Fruit fly (Drosophila melanogaster) whole organism, embryonic: ENCODE results near the gene CG14568.

Experiments used
- CG10431 ChIP-seq: fragments of 200-800 bp; sonication (Bioruptor generic); optimal IDR thresholded peaks from 3 replicates; lab custom pipeline; 2018; ENCODE audit warnings: missing biosample characterization, mild to moderate bottlenecking, missing genetic modification characterization
- CG10543 ChIP-seq: fragments of 200-800 bp; sonication (Bioruptor generic); optimal IDR thresholded peaks from 3 replicates; lab custom pipeline; 2017; ENCODE audit warnings: missing biosample characterization, mild to moderate bottlenecking, missing genetic modification characterization, moderate library complexity
- CG11456 ChIP-seq: fragments of 200-800 bp; sonication (Bioruptor generic); IDR thresholded peaks from 3 replicates; pipeline ENCODE4 v1.3.6; 2022; ENCODE audit warnings: missing biosample characterization, missing genetic modification characterization
- CG13123 ChIP-seq: fragments of 200-800 bp; sonication (Bioruptor generic); optimal IDR thresholded peaks from 2 replicates; lab custom pipeline; 2016; ENCODE audit warnings: missing biosample characterization, missing genetic modification characterization
- CG13296 ChIP-seq: fragments of 200-800 bp; sonication (Bioruptor generic); optimal IDR thresholded peaks from 3 replicates; lab custom pipeline; 2018; ENCODE audit warnings: missing biosample characterization, mild to moderate bottlenecking, missing genetic modification characterization
- CG14710 ChIP-seq: fragments of 200-800 bp; sonication (Bioruptor generic); optimal IDR thresholded peaks from 3 replicates; lab custom pipeline; 2019; ENCODE audit warnings: missing biosample characterization, mild to moderate bottlenecking, missing genetic modification characterization, moderate library complexity
- CG16815 ChIP-seq: fragments of 200-800 bp; sonication (Bioruptor generic); optimal IDR thresholded peaks from 3 replicates; lab custom pipeline; 2017; ENCODE audit warnings: missing biosample characterization, mild to moderate bottlenecking, missing genetic modification characterization
- CG18599 ChIP-seq: fragments of 200-800 bp; sonication (Bioruptor generic); optimal IDR thresholded peaks from 3 replicates; lab custom pipeline; 2017; ENCODE audit warnings: missing biosample characterization, missing genetic modification characterization, mild to moderate bottlenecking, moderate library complexity, missing genetic modification reagents
- CG2202 ChIP-seq: fragments of 200-800 bp; sonication (Bioruptor generic); optimal IDR thresholded peaks from 2 replicates; lab custom pipeline; 2018; ENCODE audit warnings: missing biosample characterization, mild to moderate bottlenecking, missing genetic modification characterization
- CG2889 ChIP-seq: fragments of 200-800 bp; sonication (Bioruptor generic); IDR thresholded peaks from 3 replicates; pipeline ENCODE4 v1.3.6; 2022; ENCODE audit warnings: missing biosample characterization, missing genetic modification characterization
- CG31388 ChIP-seq: fragments of 200-800 bp; sonication (Bioruptor generic); optimal IDR thresholded peaks from 2 replicates; lab custom pipeline; 2016; ENCODE audit warnings: missing biosample characterization, missing genetic modification characterization
- CG34224 ChIP-seq: fragments of 200-800 bp; sonication (Bioruptor generic); IDR thresholded peaks from 3 replicates; pipeline ENCODE4 v1.3.6; 2022; ENCODE audit warnings: missing biosample characterization, missing genetic modification characterization; ENCODE audit not compliant: partially characterized antibody
- CG4820 ChIP-seq: fragments of 200-800 bp; sonication (Bioruptor generic); optimal IDR thresholded peaks from 3 replicates; lab custom pipeline; 2016; ENCODE audit warnings: missing biosample characterization, missing genetic modification characterization
- CG5180 ChIP-seq: fragments of 200-800 bp; sonication (Bioruptor generic); optimal IDR thresholded peaks from 3 replicates; lab custom pipeline; 2017; ENCODE audit warnings: missing biosample characterization, missing genetic modification characterization, mild to moderate bottlenecking, moderate library complexity, missing genetic modification reagents
- CG6854 ChIP-seq: fragments of 200-800 bp; sonication (Bioruptor generic); optimal IDR thresholded peaks from 3 replicates; lab custom pipeline; 2017; ENCODE audit warnings: missing biosample characterization, mild to moderate bottlenecking, missing genetic modification characterization
- CG7928 ChIP-seq: fragments of 200-800 bp; sonication (Bioruptor generic); optimal IDR thresholded peaks from 2 replicates; lab custom pipeline; 2017; ENCODE audit warnings: missing biosample characterization, mild to moderate bottlenecking, missing genetic modification characterization
- CG8281 ChIP-seq: fragments of 200-800 bp; sonication (Bioruptor generic); optimal IDR thresholded peaks from 2 replicates; lab custom pipeline; 2018; ENCODE audit warnings: missing biosample characterization, mild to moderate bottlenecking, missing genetic modification characterization, moderate library complexity
- CG8478 ChIP-seq: fragments of >200 bp; optimal IDR thresholded peaks from 2 replicates; lab custom pipeline; 2018
- CG8765 ChIP-seq: fragments of 200-800 bp; sonication (Bioruptor generic); IDR thresholded peaks from 2 replicates; pipeline ENCODE4 v1.3.6; 2022; ENCODE audit warnings: missing biosample characterization, missing genetic modification characterization
- CG9817 ChIP-seq: fragments of 200-800 bp; sonication (Bioruptor generic); optimal IDR thresholded peaks from 2 replicates; lab custom pipeline; 2018; ENCODE audit warnings: missing biosample characterization, mild to moderate bottlenecking, missing genetic modification characterization, moderate library complexity
- Chrac-16 ChIP-seq: fragments of 200-800 bp; sonication (Bioruptor generic); optimal IDR thresholded peaks from 3 replicates; lab custom pipeline; 2016; ENCODE audit warnings: missing biosample characterization, missing genetic modification characterization
- D ChIP-seq, 2 experiments: fragments of 200-800 bp in 1 of 2; fragments of >200 bp in 1 of 2; sonication (Bioruptor generic) in 1 of 2; optimal IDR thresholded peaks; 2 replicates in 1 of 2; 3 replicates in 1 of 2; lab custom pipeline; 2017; ENCODE audit warnings: mild to moderate bottlenecking in 1 of 2, missing biosample characterization in 1 of 2, missing genetic modification characterization in 1 of 2, missing genetic modification reagents in 1 of 2
- Dll ChIP-seq: fragments of 200-800 bp; sonication (Bioruptor generic); IDR thresholded peaks from 4 replicates; pipeline ENCODE4 v1.3.6; 2022; ENCODE audit warnings: missing biosample characterization, missing genetic modification characterization; ENCODE audit not compliant: partially characterized antibody
- Dp ChIP-seq: fragments of 200-800 bp; sonication (Bioruptor generic); optimal IDR thresholded peaks from 2 replicates; lab custom pipeline; 2018; ENCODE audit warnings: missing biosample characterization, mild to moderate bottlenecking, missing genetic modification characterization, moderate library complexity
- E2f2 ChIP-seq: fragments of 200-800 bp; sonication (Bioruptor generic); IDR thresholded peaks from 2 replicates; pipeline ENCODE4 v1.3.6; 2022; ENCODE audit warnings: missing biosample characterization, missing genetic modification characterization
- Ets65A ChIP-seq: fragments of 200-800 bp; sonication (Bioruptor generic); peaks from one replicate; lab custom pipeline; 2016; ENCODE audit warnings: missing biosample characterization, missing genetic modification characterization
- Ets97D ChIP-seq: fragments of 200-800 bp; sonication (Bioruptor generic); optimal IDR thresholded peaks from 3 replicates; lab custom pipeline; 2016; ENCODE audit warnings: missing biosample characterization, missing genetic modification characterization
- Fer1 ChIP-seq: fragments of 200-800 bp; sonication (Bioruptor generic); optimal IDR thresholded peaks from 2 replicates; lab custom pipeline; 2017; ENCODE audit warnings: missing biosample characterization, mild to moderate bottlenecking, missing genetic modification characterization
- Gsc ChIP-seq: fragments of 200-800 bp; sonication (Bioruptor generic); IDR thresholded peaks from 2 replicates; pipeline ENCODE4 v1.3.6; 2022; ENCODE audit warnings: missing biosample characterization, missing genetic modification characterization
- NFAT ChIP-seq: fragments of 200-800 bp; sonication (Bioruptor generic); IDR thresholded peaks from 2 replicates; pipeline ENCODE4 v1.3.6; 2022; ENCODE audit warnings: missing biosample characterization, missing genetic modification characterization
- Oli ChIP-seq: fragments of 200-800 bp; sonication (Bioruptor generic); optimal IDR thresholded peaks from 2 replicates; lab custom pipeline; 2018; ENCODE audit warnings: missing biosample characterization, mild to moderate bottlenecking, missing genetic modification characterization, moderate library complexity
- Optix ChIP-seq: fragments of 200-800 bp; sonication (Bioruptor generic); IDR thresholded peaks from 3 replicates; pipeline ENCODE4 v1.3.6; 2022; ENCODE audit warnings: missing biosample characterization, missing genetic modification characterization
- Trl ChIP-seq, 3 experiments: fragments of >200 bp in 2 of 3; fragments of 200-800 bp in 1 of 3; sonication (Bioruptor generic) in 1 of 3; optimal IDR thresholded peaks; 2 replicates in 1 of 3; 3 replicates in 2 of 3; lab custom pipeline; 2016 to 2017; ENCODE audit warnings: missing biosample characterization in 1 of 3, missing genetic modification characterization in 1 of 3
- Xbp1 ChIP-seq: fragments of 200-800 bp; sonication (Bioruptor generic); optimal IDR thresholded peaks from 3 replicates; lab custom pipeline; 2016; ENCODE audit warnings: missing biosample characterization, mild to moderate bottlenecking, missing genetic modification characterization
- ara ChIP-seq: fragments of 200-800 bp; sonication (Bioruptor generic); IDR thresholded peaks from 2 replicates; pipeline ENCODE4 v1.3.6; 2022; ENCODE audit warnings: missing biosample characterization, missing genetic modification characterization
- ash1 ChIP-seq: fragments of 200-800 bp; sonication (Bioruptor generic); optimal IDR thresholded peaks from 2 replicates; lab custom pipeline; 2018; ENCODE audit warnings: missing biosample characterization, mild to moderate bottlenecking, missing genetic modification characterization
- bbx ChIP-seq: fragments of 200-800 bp; sonication (Bioruptor generic); IDR thresholded peaks from 2 replicates; pipeline ENCODE4 v1.3.6; 2022; ENCODE audit warnings: missing biosample characterization, missing genetic modification characterization; ENCODE audit not compliant: partially characterized antibody
- cas ChIP-seq: fragments of 200-800 bp; sonication (Bioruptor generic); IDR thresholded peaks from 2 replicates; pipeline ENCODE4 v1.3.6; 2022; ENCODE audit warnings: missing biosample characterization, missing genetic modification characterization
- ci ChIP-seq: fragments of 200-800 bp; sonication (Bioruptor generic); IDR thresholded peaks from 3 replicates; pipeline ENCODE4 v1.3.6; 2022; ENCODE audit warnings: missing biosample characterization, missing genetic modification characterization
- dimm ChIP-seq: fragments of 200-800 bp; sonication (Bioruptor generic); IDR thresholded peaks from 2 replicates; pipeline ENCODE4 v1.3.6; 2022; ENCODE audit warnings: missing biosample characterization, missing genetic modification characterization
- hth ChIP-seq: fragments of >200 bp; optimal IDR thresholded peaks from 2 replicates; lab custom pipeline; 2017; ENCODE audit warnings: inconsistent platforms
- jigr1 ChIP-seq: fragments of 200-800 bp; sonication (Bioruptor generic); IDR thresholded peaks from 3 replicates; pipeline ENCODE4 v1.3.6; 2022; ENCODE audit warnings: missing biosample characterization, missing genetic modification characterization
- kni ChIP-seq: fragments of 200-800 bp; sonication (Bioruptor generic); optimal IDR thresholded peaks from 3 replicates; lab custom pipeline; 2017; ENCODE audit warnings: mild to moderate bottlenecking, missing biosample characterization, missing genetic modification reagents, missing genetic modification characterization
- lbe ChIP-seq: fragments of 200-800 bp; sonication (Bioruptor generic); optimal IDR thresholded peaks from 2 replicates; lab custom pipeline; 2016; ENCODE audit warnings: missing biosample characterization, mild to moderate bottlenecking, missing genetic modification characterization
- mld ChIP-seq: fragments of 200-800 bp; sonication (Bioruptor generic); IDR thresholded peaks from 3 replicates; pipeline ENCODE4 v1.3.6; 2022; ENCODE audit warnings: missing biosample characterization, missing genetic modification characterization; ENCODE audit not compliant: partially characterized antibody
- peb ChIP-seq: fragments of 200-800 bp; sonication (Bioruptor generic); IDR thresholded peaks from 2 replicates; pipeline ENCODE4 v1.3.6; 2022; ENCODE audit warnings: missing biosample characterization, missing genetic modification characterization
- pzg ChIP-seq: fragments of 200-800 bp; sonication (Bioruptor generic); optimal IDR thresholded peaks from 3 replicates; lab custom pipeline; 2018; ENCODE audit warnings: missing biosample characterization, mild to moderate bottlenecking, missing genetic modification characterization, moderate library complexity
- tio ChIP-seq: fragments of 200-800 bp; sonication (Bioruptor generic); optimal IDR thresholded peaks from 2 replicates; lab custom pipeline; 2017; ENCODE audit warnings: missing biosample characterization, missing genetic modification characterization, inconsistent platforms
- toy ChIP-seq: fragments of 200-800 bp; sonication (Bioruptor generic); IDR thresholded peaks from 2 replicates; pipeline ENCODE4 v1.3.6; 2022; ENCODE audit warnings: missing biosample characterization, missing genetic modification characterization
- trh ChIP-seq: fragments of 200-800 bp; sonication (Bioruptor generic); optimal IDR thresholded peaks from 2 replicates; lab custom pipeline; 2016; ENCODE audit warnings: missing biosample characterization, missing genetic modification characterization

Gene CG14568

dm6 chr3L:21727013-21727727, 6.1 kb downstream of the CG14568 start (continued):
- no peak for TF ChIP-seq Dp
- no peak for TF ChIP-seq CG5180 (GFP tag; lab: Kevin White, UChicago)
- no peak for TF ChIP-seq Dll (GFP tag; lab: Robert Waterston, UW)
- no peak for TF ChIP-seq kni
- no peak for TF ChIP-seq CG11456 (GFP tag; lab: Robert Waterston, UW)
- no peak for TF ChIP-seq E2f2
- TF ChIP-seq NFAT (GFP tag; lab: Robert Waterston, UW): no peak
- no peak for TF ChIP-seq Trl (optimal IDR thresholded peaks at IDR 0.05; lab: Kevin White, UChicago)
- TF ChIP-seq Trl (GFP tag; optimal IDR thresholded peaks at IDR 0.05; lab: Kevin White, UChicago): no peak
- peak; percentile 15 for TF ChIP-seq Chrac-16 (GFP tag; lab: Kevin White, UChicago)
- no peak for TF ChIP-seq Optix (GFP tag; lab: Robert Waterston, UW)
- TF ChIP-seq cas (GFP tag; lab: Robert Waterston, UW): no peak
- TF ChIP-seq CG18599 (GFP tag; lab: Kevin White, UChicago): no peak
- no peak for TF ChIP-seq CG13123
- no peak for TF ChIP-seq Ets97D (GFP tag; lab: Kevin White, UChicago)
- no peak for TF ChIP-seq dimm (GFP tag; lab: Robert Waterston, UW)
- no peak for TF ChIP-seq pzg
- TF ChIP-seq CG9817 (tag; lab: Kevin White, UChicago): no peak
- no peak for TF ChIP-seq lbe (GFP tag; lab: Kevin White, UChicago)
- peak; percentile 2 for TF ChIP-seq CG2202 (tag; lab: Kevin White, UChicago)
- TF ChIP-seq hth (lab: Kevin White, UChicago): no peak
- TF ChIP-seq CG10543 (GFP tag; lab: Kevin White, UChicago): no peak
- TF ChIP-seq Oli: peak; percentile 11
- no peak for TF ChIP-seq CG7928 (GFP tag; lab: Kevin White, UChicago)
- no peak for TF ChIP-seq jigr1 (GFP tag; lab: Robert Waterston, UW)
- no peak for TF ChIP-seq CG8281 (tag; lab: Kevin White, UChicago)
- TF ChIP-seq CG2889: no peak
- TF ChIP-seq CG13296 (GFP tag; lab: Kevin White, UChicago): no peak
- TF ChIP-seq CG4820 (GFP tag; lab: Kevin White, UChicago): peak; percentile 9
- peak; percentile 58 for TF ChIP-seq Ets65A
- no peak for TF ChIP-seq D (optimal IDR thresholded peaks at IDR 0.05; lab: Kevin White, UChicago)
- no peak for TF ChIP-seq D (GFP tag; optimal IDR thresholded peaks at IDR 0.05; lab: Kevin White, UChicago)
- no peak for TF ChIP-seq ash1 (GFP tag; lab: Kevin White, UChicago)
- no peak for TF ChIP-seq CG8478 (lab: Kevin White, UChicago)
- TF ChIP-seq mld (GFP tag; lab: Robert Waterston, UW): no peak
- no peak for TF ChIP-seq Fer1 (GFP tag; lab: Kevin White, UChicago)
- TF ChIP-seq bbx (GFP tag; lab: Robert Waterston, UW): no peak
- TF ChIP-seq peb (GFP tag; lab: Robert Waterston, UW): no peak
- TF ChIP-seq CG34224 (GFP tag; lab: Robert Waterston, UW): no peak
- TF ChIP-seq CG16815 (GFP tag; lab: Kevin White, UChicago): no peak
- TF ChIP-seq ci (GFP tag; lab: Robert Waterston, UW): 0 out of 3 replicates have a peak, but pooled peaks have one; percentile 29
- TF ChIP-seq CG6854 (GFP tag; lab: Kevin White, UChicago): no peak
- no peak for TF ChIP-seq Xbp1
- TF ChIP-seq trh (GFP tag; lab: Kevin White, UChicago): no peak
- TF ChIP-seq CG10431 (GFP tag; lab: Kevin White, UChicago): no peak
- no peak for TF ChIP-seq Gsc (GFP tag; lab: Robert Waterston, UW)
- TF ChIP-seq CG31388 (GFP tag; lab: Kevin White, UChicago): no peak
- TF ChIP-seq CG8765 (GFP tag; lab: Robert Waterston, UW): no peak
- peak; percentile 18 for TF ChIP-seq tio
- TF ChIP-seq CG14710 (tag; lab: Kevin White, UChicago): peak; percentile 51
- no peak for TF ChIP-seq toy (GFP tag; lab: Robert Waterston, UW)
- no peak for TF ChIP-seq ara (GFP tag; lab: Robert Waterston, UW)
